Worm (Caenorhabditis elegans): ENCODE results near the gene W04G3.5.

DNA sequence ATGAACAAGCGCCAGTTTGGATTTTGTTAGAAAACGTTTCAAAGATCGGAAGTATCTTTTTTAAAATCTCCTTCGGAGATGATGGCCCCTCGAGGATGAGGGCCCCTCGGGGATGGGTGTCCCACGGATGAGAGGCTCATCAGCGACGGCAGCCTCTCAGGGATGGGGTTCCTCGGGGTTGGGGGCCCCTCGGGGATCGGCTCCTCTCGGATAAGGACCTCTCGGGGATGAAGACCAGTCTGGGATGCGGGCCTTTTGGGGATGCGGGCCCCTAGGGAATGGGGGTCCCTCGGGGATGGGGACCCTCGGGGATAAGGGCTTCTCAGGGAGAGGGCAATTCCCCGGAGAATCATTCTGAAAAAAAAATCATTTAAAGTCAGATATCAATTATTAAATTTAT is 23.1 kb upstream of the W04G3.5 start:
- TF ChIP-seq zag-1 (tag; optimal IDR thresholded peaks at IDR 0.05) (no peak), egl-27 (tag; optimal IDR thresholded peaks at IDR 0.05) (no peak)
